Worm (Caenorhabditis elegans): ENCODE results near the gene clx-1.

clx-1 gene

DNA sequence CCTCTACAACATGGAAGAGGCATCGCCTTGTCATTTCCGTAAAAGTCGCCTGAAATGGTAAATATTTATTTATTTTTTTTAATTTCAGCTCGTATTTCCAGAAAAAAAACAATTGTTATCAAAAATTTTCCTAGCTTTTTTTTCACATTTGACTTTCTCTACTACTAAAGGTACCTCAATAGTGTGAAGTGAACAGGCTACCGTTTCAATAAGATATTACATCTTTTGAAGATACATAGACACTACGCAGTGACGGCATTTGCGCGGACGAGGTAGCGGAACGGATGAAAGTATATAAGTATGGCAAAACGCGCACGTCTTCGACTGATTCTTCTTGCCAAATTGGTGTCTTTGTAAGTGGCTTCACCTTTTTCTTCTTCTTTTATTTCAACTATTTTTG is 18.7 kb downstream of the clx-1 start, which contains the start of gene col-14:
col-14 (plus strand) TSS at position 301 of the 400 bp plus-strand sequence.
- TF ChIP-seq ref-1 (GFP tag; conservative IDR thresholded peaks at IDR 0.05) (no peak), ztf-29 (GFP tag; IDR thresholded peaks at IDR 0.05) (no peak), T22C8.4 (GFP tag; IDR thresholded peaks at IDR 0.05) (no peak), med-1 (GFP tag; optimal IDR thresholded peaks at IDR 0.05; ENCODE audit: insufficient read depth) (no peak), klf-2 (GFP tag; conservative IDR thresholded peaks at IDR 0.05) (no peak), ztf-23 (GFP tag; IDR thresholded peaks at IDR 0.05) (no peak), tab-1 (GFP tag; IDR thresholded peaks at IDR 0.05) (no peak), flt-1 (GFP tag; IDR thresholded peaks at IDR 0.05) (no peak), cog-1 (tag; optimal IDR thresholded peaks at IDR 0.05) (no peak)

DNA sequence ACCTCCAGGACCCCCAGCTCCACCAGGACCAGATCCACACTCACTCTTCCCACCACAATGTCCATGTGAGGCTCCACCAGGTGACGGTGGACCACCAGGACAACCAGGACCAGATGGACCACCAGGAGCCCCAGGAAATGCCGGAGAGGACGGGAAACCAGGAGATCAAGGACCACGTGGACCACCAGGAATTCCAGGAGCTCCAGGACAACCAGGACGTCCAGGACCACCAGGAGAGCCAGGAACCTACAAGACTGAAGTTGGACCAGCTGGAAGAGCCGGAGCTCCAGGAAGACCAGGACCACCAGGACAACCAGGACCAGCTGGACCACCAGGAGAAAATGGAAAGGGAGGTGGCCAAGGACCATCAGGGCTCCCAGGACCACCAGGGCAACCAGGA is 19.7 kb downstream of the clx-1 start:
- TF ChIP-seq ztf-29 (GFP tag; IDR thresholded peaks at IDR 0.05) (no peak), T22C8.4 (GFP tag; IDR thresholded peaks at IDR 0.05) (no peak), ref-1 (GFP tag; conservative IDR thresholded peaks at IDR 0.05) (no peak), flt-1 (GFP tag; IDR thresholded peaks at IDR 0.05) (no peak), klf-2 (GFP tag; conservative IDR thresholded peaks at IDR 0.05) (no peak), tab-1 (GFP tag; IDR thresholded peaks at IDR 0.05) (no peak), med-1 (GFP tag; optimal IDR thresholded peaks at IDR 0.05; ENCODE audit: insufficient read depth) (no peak), cog-1 (tag; optimal IDR thresholded peaks at IDR 0.05) (no peak), ztf-23 (GFP tag; IDR thresholded peaks at IDR 0.05) (no peak)

DNA sequence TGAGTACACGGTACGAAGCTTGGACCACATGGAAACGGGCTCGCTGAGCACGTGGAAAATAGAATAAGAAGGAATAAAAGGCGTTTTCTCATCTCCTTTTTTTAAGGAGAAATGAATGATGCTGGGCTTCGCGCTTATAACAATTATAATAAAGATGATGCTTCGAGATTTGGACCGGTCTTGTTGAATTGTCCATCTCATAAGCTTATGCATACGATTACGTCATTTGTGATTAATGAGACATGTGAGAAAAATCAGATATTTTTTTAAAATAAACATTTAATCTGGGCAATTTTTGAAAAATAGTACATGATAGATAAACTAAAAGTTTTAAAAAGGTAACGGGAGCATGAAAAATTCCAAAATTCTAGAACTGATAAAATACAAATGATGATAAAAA is 22.8 kb downstream of the clx-1 start, which contains the start of gene C46A5.4:
C46A5.4 (minus strand) TSS at position 101 of the 400 bp plus-strand sequence.
- TF ChIP-seq flt-1 (GFP tag; IDR thresholded peaks at IDR 0.05) (no peak), ztf-29 (GFP tag; IDR thresholded peaks at IDR 0.05) (no peak), klf-2 (GFP tag; conservative IDR thresholded peaks at IDR 0.05) (no peak), ref-1 (GFP tag; conservative IDR thresholded peaks at IDR 0.05) (no peak), med-1 (GFP tag; optimal IDR thresholded peaks at IDR 0.05; ENCODE audit: insufficient read depth) (no peak), T22C8.4 (GFP tag; IDR thresholded peaks at IDR 0.05) (no peak), tab-1 (GFP tag; IDR thresholded peaks at IDR 0.05) (no peak), cog-1 (tag; optimal IDR thresholded peaks at IDR 0.05) (no peak)

DNA sequence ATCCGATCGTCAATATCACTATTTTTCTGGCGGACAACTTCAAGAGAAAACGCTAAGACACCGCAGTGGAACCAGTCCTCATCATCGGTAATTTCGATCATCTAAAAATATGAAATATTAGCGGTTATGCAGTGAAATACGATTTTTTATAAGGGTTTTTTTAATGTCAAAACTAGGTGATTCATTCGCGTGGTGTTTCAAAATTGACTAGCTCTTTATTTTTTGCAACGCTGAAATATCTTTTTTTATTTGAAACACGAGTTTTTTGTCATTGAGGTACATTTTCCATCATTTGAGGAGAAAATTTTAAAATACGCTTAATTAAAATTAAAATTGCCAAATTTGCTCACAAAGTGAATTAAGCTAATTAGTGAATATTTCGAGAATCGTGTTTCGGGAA is 25.1 kb downstream of the clx-1 start, which contains the start of gene dsb-3:
dsb-3 (minus strand) TSS at position 101 of the 400 bp plus-strand sequence.
- TF ChIP-seq flt-1 (GFP tag; IDR thresholded peaks at IDR 0.05), result no peak
- no peak for TF ChIP-seq ref-1 (GFP tag; conservative IDR thresholded peaks at IDR 0.05)
- no peak for TF ChIP-seq ztf-29 (GFP tag; IDR thresholded peaks at IDR 0.05)
- no peak for TF ChIP-seq klf-2 (GFP tag; conservative IDR thresholded peaks at IDR 0.05)
- no peak for TF ChIP-seq med-1 (GFP tag; optimal IDR thresholded peaks at IDR 0.05; ENCODE audit: insufficient read depth)
- no peak for TF ChIP-seq T22C8.4 (GFP tag; IDR thresholded peaks at IDR 0.05)
- TF ChIP-seq tab-1 (GFP tag; IDR thresholded peaks at IDR 0.05), result no peak
- TF ChIP-seq cog-1 (tag; optimal IDR thresholded peaks at IDR 0.05), result no peak
- no peak for TF ChIP-seq ztf-23 (GFP tag; IDR thresholded peaks at IDR 0.05)

- TF ChIP-seq med-1 (GFP tag; optimal IDR thresholded peaks at IDR 0.05; ENCODE audit: insufficient read depth) (no peak), flt-1 (GFP tag; IDR thresholded peaks at IDR 0.05) (no peak)
Observed at ce11 chrIV:7760117-7760516, 25.7 kb downstream of the clx-1 start, which contains the start of gene del-7. Gene del-7, plus strand, starts transcription at chrIV:7760417.

DNA sequence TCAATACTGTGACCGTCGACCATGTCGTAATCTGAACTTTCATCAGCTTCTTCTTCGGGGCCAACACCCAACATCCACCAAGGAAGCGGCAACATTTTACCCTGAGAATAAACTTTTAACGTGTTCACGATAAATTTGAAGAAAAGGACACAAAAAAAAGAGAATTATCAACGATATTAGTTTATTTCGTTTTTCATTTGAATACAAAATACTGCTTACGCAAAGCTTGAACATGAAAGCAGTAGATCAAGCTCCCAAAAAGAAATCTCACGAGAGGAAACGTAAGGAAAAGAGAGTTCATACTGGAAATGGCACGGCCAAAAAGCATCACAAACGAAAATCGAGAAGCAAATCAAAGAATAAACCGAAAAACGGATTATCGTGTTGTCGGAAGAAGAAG is 29.3 kb downstream of the clx-1 start, which contains the start of the genes C46A5.6 and C46A5.1:
C46A5.6 (minus strand) TSS at position 101 of the 400 bp plus-strand sequence.
C46A5.1 (plus strand) TSS at position 184 of the 400 bp plus-strand sequence.
- TF ChIP-seq tab-1 (GFP tag; IDR thresholded peaks at IDR 0.05), result no peak
- TF ChIP-seq flt-1 (GFP tag; IDR thresholded peaks at IDR 0.05), result no peak
- no peak for TF ChIP-seq cog-1 (tag; optimal IDR thresholded peaks at IDR 0.05)
- TF ChIP-seq klf-2 (GFP tag; conservative IDR thresholded peaks at IDR 0.05), result no peak
- TF ChIP-seq ref-1 (GFP tag; conservative IDR thresholded peaks at IDR 0.05), result no peak
- no peak for TF ChIP-seq med-1 (GFP tag; optimal IDR thresholded peaks at IDR 0.05; ENCODE audit: insufficient read depth)
- no peak for TF ChIP-seq ztf-23 (GFP tag; IDR thresholded peaks at IDR 0.05)
- no peak for TF ChIP-seq ztf-29 (GFP tag; IDR thresholded peaks at IDR 0.05)
- no peak for TF ChIP-seq T22C8.4 (GFP tag; IDR thresholded peaks at IDR 0.05)

DNA sequence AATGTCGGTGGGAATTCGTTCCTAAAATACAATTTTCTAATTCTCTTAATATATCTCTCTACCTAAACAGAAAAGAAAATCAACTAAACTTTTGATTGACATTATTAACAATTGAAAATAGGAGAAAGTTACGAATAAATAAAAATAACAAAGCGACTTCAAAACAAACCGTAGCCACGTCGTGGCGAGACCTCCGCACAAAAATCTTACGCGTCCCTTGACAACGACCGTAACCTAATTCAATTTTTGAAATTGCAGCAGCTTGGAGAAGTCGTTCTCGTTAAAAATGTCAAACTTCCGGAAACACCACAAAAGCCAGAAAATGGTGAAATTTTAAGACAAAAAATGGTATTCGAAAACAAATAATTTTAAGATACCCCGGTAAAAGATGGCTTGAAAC is 29.9 kb downstream of the clx-1 start:
- no peak for TF ChIP-seq ref-1 (GFP tag; conservative IDR thresholded peaks at IDR 0.05)
- no peak for TF ChIP-seq klf-2 (GFP tag; conservative IDR thresholded peaks at IDR 0.05)
- no peak for TF ChIP-seq ztf-29 (GFP tag; IDR thresholded peaks at IDR 0.05)
- no peak for TF ChIP-seq ztf-23 (GFP tag; IDR thresholded peaks at IDR 0.05)
- no peak for TF ChIP-seq T22C8.4 (GFP tag; IDR thresholded peaks at IDR 0.05)
- no peak for TF ChIP-seq cog-1 (tag; optimal IDR thresholded peaks at IDR 0.05)
- TF ChIP-seq tab-1 (GFP tag; IDR thresholded peaks at IDR 0.05), result no peak
- TF ChIP-seq med-1 (GFP tag; optimal IDR thresholded peaks at IDR 0.05; ENCODE audit: insufficient read depth), result no peak
- no peak for TF ChIP-seq flt-1 (GFP tag; IDR thresholded peaks at IDR 0.05)

DNA sequence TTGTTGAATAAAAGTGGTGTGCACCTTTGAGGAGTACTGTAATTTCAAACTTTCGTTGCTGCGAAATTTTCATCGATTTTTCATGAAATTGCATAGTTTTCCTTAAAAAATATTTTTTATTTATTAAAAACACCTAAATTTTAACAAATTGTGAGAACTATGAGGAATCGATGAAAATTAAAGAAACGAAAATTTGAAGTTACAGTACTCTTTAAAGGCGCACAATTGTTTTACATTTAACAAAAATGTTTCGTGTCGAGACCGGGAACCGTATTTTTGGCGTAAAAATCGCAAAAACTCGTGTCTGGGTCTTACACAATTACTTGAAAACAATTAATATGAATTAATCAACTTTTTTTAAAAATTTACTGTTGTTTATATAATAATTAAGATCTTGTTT is 35.7 kb downstream of the clx-1 start, which contains the start of gene rdl-1:
rdl-1 (minus strand) TSS at position 101 of the 400 bp plus-strand sequence.
- TF ChIP-seq ref-1 (GFP tag; conservative IDR thresholded peaks at IDR 0.05) (no peak), tab-1 (GFP tag; IDR thresholded peaks at IDR 0.05) (no peak), cog-1 (tag; optimal IDR thresholded peaks at IDR 0.05) (no peak), flt-1 (GFP tag; IDR thresholded peaks at IDR 0.05) (no peak), ztf-29 (GFP tag; IDR thresholded peaks at IDR 0.05) (no peak), med-1 (GFP tag; optimal IDR thresholded peaks at IDR 0.05; ENCODE audit: insufficient read depth) (no peak), ztf-23 (GFP tag; IDR thresholded peaks at IDR 0.05) (no peak), T22C8.4 (GFP tag; IDR thresholded peaks at IDR 0.05) (no peak), klf-2 (GFP tag; conservative IDR thresholded peaks at IDR 0.05) (no peak)

DNA sequence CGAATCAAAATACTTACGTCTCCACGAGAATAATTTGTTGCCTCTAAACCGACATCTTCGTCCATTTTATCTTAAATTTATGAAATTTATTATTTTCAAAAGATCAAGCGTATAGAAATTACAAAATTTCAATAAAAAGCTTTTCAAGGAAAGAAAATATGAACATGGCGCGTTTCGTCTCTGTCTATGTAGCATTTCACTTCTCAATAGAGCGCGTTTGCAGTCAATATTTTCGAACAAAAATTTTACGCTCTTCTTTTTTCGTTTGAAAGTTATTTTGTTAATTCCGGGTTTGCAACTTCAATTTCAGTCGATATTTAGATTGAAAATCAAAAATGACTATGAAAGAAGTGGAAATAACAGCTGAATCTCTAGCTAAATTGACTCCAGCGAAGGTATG is 39.8 kb downstream of the clx-1 start, which contains the start of the genes hcf-1 and swd-2.2:
hcf-1 (minus strand) TSS at position 70 of the 400 bp plus-strand sequence.
swd-2.2 (plus strand) TSS at position 206 of the 400 bp plus-strand sequence.
- TF ChIP-seq ztf-23 (GFP tag; IDR thresholded peaks at IDR 0.05) (no peak), ztf-29 (GFP tag; IDR thresholded peaks at IDR 0.05) (no peak), tab-1 (GFP tag; IDR thresholded peaks at IDR 0.05) (no peak), ref-1 (GFP tag; conservative IDR thresholded peaks at IDR 0.05) (no peak), klf-2 (GFP tag; conservative IDR thresholded peaks at IDR 0.05) (no peak), med-1 (GFP tag; optimal IDR thresholded peaks at IDR 0.05; ENCODE audit: insufficient read depth) (no peak), T22C8.4 (GFP tag; IDR thresholded peaks at IDR 0.05) (no peak), cog-1 (tag; optimal IDR thresholded peaks at IDR 0.05) (no peak), flt-1 (GFP tag; IDR thresholded peaks at IDR 0.05) (no peak)
